Fruit fly (Drosophila melanogaster): ENCODE results near the gene nAChRbeta2.
A peak's percentile ranks its signal among the peaks of the same experiment; 100 is the strongest.

Gene nAChRbeta2

DNA sequence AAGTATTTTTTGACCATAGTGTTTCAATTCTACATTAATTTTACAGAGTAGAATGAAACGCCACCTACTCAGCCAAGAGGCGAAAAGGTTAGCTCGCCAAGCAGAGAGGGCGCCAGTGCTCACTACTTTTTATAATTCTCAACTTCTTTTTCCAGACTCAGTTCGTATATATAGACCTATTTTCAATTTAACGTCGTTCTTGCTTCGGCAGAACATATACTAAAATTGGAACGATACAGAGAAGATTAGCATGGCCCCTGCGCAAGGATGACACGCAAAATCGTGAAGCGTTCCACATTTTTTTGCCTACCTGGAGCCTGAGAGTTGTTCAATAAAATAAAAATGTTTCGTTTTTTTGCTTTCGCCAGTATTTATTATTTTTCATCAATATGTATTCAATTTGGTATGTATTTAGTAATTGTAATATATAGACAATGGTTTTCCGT is 42.1 kb upstream of the nAChRbeta2 start (continued):
- TF ChIP-seq CG11398 (GFP tag; optimal IDR thresholded peaks at IDR 0.05), result peak; percentile 54
- no peak for TF ChIP-seq jigr1 (GFP tag; IDR thresholded peaks at IDR 0.05)
- no peak for TF ChIP-seq aop (GFP tag; IDR thresholded peaks at IDR 0.05)
- TF ChIP-seq eve (GFP tag; optimal IDR thresholded peaks at IDR 0.05), result no peak
- peak; percentile 32 for TF ChIP-seq fu2 (GFP tag; optimal IDR thresholded peaks at IDR 0.05)
- TF ChIP-seq bbx (GFP tag; IDR thresholded peaks at IDR 0.05; ENCODE audit: partially characterized antibody), result peak; percentile 96
- TF ChIP-seq Hr3 (GFP tag; optimal IDR thresholded peaks at IDR 0.05), result peak; percentile 64
- TF ChIP-seq NfI (GFP tag; optimal IDR thresholded peaks at IDR 0.05), result peak; percentile 74
- TF ChIP-seq unpg (GFP tag; optimal IDR thresholded peaks at IDR 0.05), result peak; percentile 8
- TF ChIP-seq nau (GFP tag; optimal IDR thresholded peaks at IDR 0.05), result peak; percentile 22
- no peak for TF ChIP-seq hkb (optimal IDR thresholded peaks at IDR 0.05)
- TF ChIP-seq hkb (GFP tag; IDR thresholded peaks at IDR 0.05), result peak; percentile 62
- no peak for TF ChIP-seq CG2202 (tag; optimal IDR thresholded peaks at IDR 0.05)
- TF ChIP-seq Aef1 (GFP tag; IDR thresholded peaks at IDR 0.05), result peak; percentile 61
- TF ChIP-seq CG3065 (GFP tag; optimal IDR thresholded peaks at IDR 0.05), result no peak
- no peak for TF ChIP-seq Dfd (GFP tag; optimal IDR thresholded peaks at IDR 0.05)
- peak; percentile 79 for TF ChIP-seq vvl (GFP tag; IDR thresholded peaks at IDR 0.05)
- TF ChIP-seq tna (GFP tag; IDR thresholded peaks at IDR 0.05; ENCODE audit: partially characterized antibody), result peak; percentile 85
- 0 out of 3 replicates have a peak, but pooled peaks have one; percentile 69 for TF ChIP-seq knrl (GFP tag; IDR thresholded peaks at IDR 0.05; ENCODE audit: partially characterized antibody)
- TF ChIP-seq CG32532 (GFP tag; IDR thresholded peaks at IDR 0.05), result peak; percentile 89
- TF ChIP-seq wor (GFP tag; IDR thresholded peaks at IDR 0.05), result no peak
- peak; percentile 70 for TF ChIP-seq HLH4C (GFP tag; IDR thresholded peaks at IDR 0.05; ENCODE audit: partially characterized antibody)
- peak; percentile 40; the same call in 1 of the 3 replicates for TF ChIP-seq CG34224 (GFP tag; IDR thresholded peaks at IDR 0.05; ENCODE audit: partially characterized antibody)
- peak; percentile 77 for TF ChIP-seq bab2 (GFP tag; optimal IDR thresholded peaks at IDR 0.05)
- no peak for TF ChIP-seq esg (GFP tag; conservative IDR thresholded peaks at IDR 0.05)
- TF ChIP-seq CG15011 (GFP tag; optimal IDR thresholded peaks at IDR 0.05), result no peak
- TF ChIP-seq nerfin-1 (tag; optimal IDR thresholded peaks at IDR 0.05), result peak; percentile 37
- no peak for TF ChIP-seq Sry-β (GFP tag; optimal IDR thresholded peaks at IDR 0.05)
- TF ChIP-seq Hmx (GFP tag; optimal IDR thresholded peaks at IDR 0.05), result no peak
- no peak for TF ChIP-seq CG4404 (GFP tag; IDR thresholded peaks at IDR 0.05)
- peak; percentile 52 for TF ChIP-seq CG10543 (GFP tag; optimal IDR thresholded peaks at IDR 0.05)

DNA sequence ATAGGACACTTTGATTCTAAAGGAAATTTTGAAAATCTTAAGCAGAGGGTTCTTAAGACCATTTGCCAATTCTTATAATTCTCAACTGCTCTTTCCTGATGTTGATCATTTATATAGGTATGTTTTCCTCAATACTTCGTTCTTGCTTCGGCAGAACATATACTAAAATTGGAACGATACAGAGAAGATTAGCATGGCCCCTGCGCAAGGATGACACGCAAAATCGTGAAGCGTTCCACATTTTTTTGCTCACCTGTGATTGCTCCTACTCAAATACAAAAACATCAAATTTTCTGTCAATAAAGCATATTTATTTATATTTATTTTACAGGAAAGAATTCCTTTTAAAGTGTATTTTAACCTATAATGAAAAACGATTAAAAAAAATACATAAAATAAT is 41.6 kb upstream of the nAChRbeta2 start:
- TF ChIP-seq PHDP (tag; optimal IDR thresholded peaks at IDR 0.05), result no peak
- TF ChIP-seq Hr3 (GFP tag; optimal IDR thresholded peaks at IDR 0.05), result no peak
- TF ChIP-seq Xbp1 (GFP tag; optimal IDR thresholded peaks at IDR 0.05), result no peak
- TF ChIP-seq HLH4C (GFP tag; IDR thresholded peaks at IDR 0.05; ENCODE audit: partially characterized antibody), result peak; percentile 3; the same call in 1 of the 3 replicates
- peak; percentile 79 for TF ChIP-seq CG6791 (GFP tag; IDR thresholded peaks at IDR 0.05; ENCODE audit: partially characterized antibody)
- peak; percentile 44; the same call in 2 of the 3 replicates for TF ChIP-seq Opbp (GFP tag; IDR thresholded peaks at IDR 0.05; ENCODE audit: partially characterized antibody)
- TF ChIP-seq gcm2 (GFP tag; optimal IDR thresholded peaks at IDR 0.05), result no peak
- peak; percentile 6; the same call in 2 of the 3 replicates for TF ChIP-seq vnd (GFP tag; IDR thresholded peaks at IDR 0.05; ENCODE audit: partially characterized antibody)
- peak; percentile 11 for TF ChIP-seq CG16813 (GFP tag; IDR thresholded peaks at IDR 0.05; ENCODE audit: partially characterized antibody)
- no peak for TF ChIP-seq trem (tag; optimal IDR thresholded peaks at IDR 0.05)
- TF ChIP-seq crp (GFP tag; optimal IDR thresholded peaks at IDR 0.05), result no peak
- TF ChIP-seq CG42726 (GFP tag; IDR thresholded peaks at IDR 0.05; ENCODE audit: partially characterized antibody), result 0 out of 2 replicates have a peak, but pooled peaks have one; percentile 3
- peak; percentile 53; the same call in 1 of the 2 replicates for TF ChIP-seq bbx (GFP tag; IDR thresholded peaks at IDR 0.05; ENCODE audit: partially characterized antibody)
- peak; percentile 92 for TF ChIP-seq mld (GFP tag; IDR thresholded peaks at IDR 0.05; ENCODE audit: partially characterized antibody)
- no peak for TF ChIP-seq CG18011 (GFP tag; optimal IDR thresholded peaks at IDR 0.05)
- TF ChIP-seq ham (GFP tag; IDR thresholded peaks at IDR 0.05), result no peak
- TF ChIP-seq amos (GFP tag; IDR thresholded peaks at IDR 0.05; ENCODE audit: partially characterized antibody), result peak; percentile 68; the same call in 1 of the 2 replicates
- TF ChIP-seq MBD-R2 (GFP tag; IDR thresholded peaks at IDR 0.05), result no peak
- no peak for TF ChIP-seq nom (GFP tag; optimal IDR thresholded peaks at IDR 0.05)
- TF ChIP-seq corto (GFP tag; optimal IDR thresholded peaks at IDR 0.05), result no peak
- peak; percentile 47 for TF ChIP-seq CG14860 (GFP tag; IDR thresholded peaks at IDR 0.05; ENCODE audit: partially characterized antibody)
